Worm (Caenorhabditis elegans): ENCODE measurements around the gene Y56A3A.30.

ce11 chrIII:12009764-12010163, 30.9 kb upstream of the Y56A3A.30 start:
- no peak for TF ChIP-seq him-1 (tag; optimal IDR thresholded peaks at IDR 0.05)
- no peak for TF ChIP-seq W03F9.2 (tag; optimal IDR thresholded peaks at IDR 0.05)
- no peak for TF ChIP-seq dao-5 (tag; optimal IDR thresholded peaks at IDR 0.05)

Measured in whole organism, L4/young adult.